Worm (Caenorhabditis elegans) whole organism, young adult: ENCODE results near the gene R10D12.8.
A peak's percentile ranks its signal among the peaks of the same experiment; 100 is the strongest.

Experiments used
- B0019.2 ChIP-seq: fragments of 200-800 bp; sonication (Bioruptor generic); conservative IDR thresholded peaks from 2 replicates; pipeline ENCODE4 v1.3.6; 2022; ENCODE audit warnings: missing genetic modification reagents, missing genetic modification characterization, missing compliant biosample characterization
- B0336.3 ChIP-seq: fragments of 200-800 bp; sonication (Bioruptor generic); IDR thresholded peaks from 2 replicates; pipeline ENCODE4 v1.3.6; 2022; ENCODE audit warnings: missing genetic modification characterization, missing compliant biosample characterization
- C17E4.6 ChIP-seq: fragments of 200-800 bp; sonication (Bioruptor generic); IDR thresholded peaks from 2 replicates; pipeline ENCODE4 v1.3.6; 2022; ENCODE audit warnings: missing genetic modification reagents, missing genetic modification characterization, missing compliant biosample characterization
- F22D6.2 ChIP-seq: sonication (generic microtip); optimal IDR thresholded peaks from 2 replicates; lab custom pipeline; 2016; ENCODE audit warnings: mild to moderate bottlenecking, missing genetic modification characterization, missing compliant biosample characterization
- F49E8.2 ChIP-seq: sonication (generic microtip); optimal IDR thresholded peaks from 3 replicates; lab custom pipeline; 2017; ENCODE audit warnings: missing genetic modification characterization, mild to moderate bottlenecking, missing compliant biosample characterization, antibody characterized with exemption, moderate library complexity; ENCODE audit not compliant: insufficient read depth
- F52B5.7 ChIP-seq: sonication (generic microtip); optimal IDR thresholded peaks from 2 replicates; lab custom pipeline; 2016; ENCODE audit warnings: mild to moderate bottlenecking, missing genetic modification characterization, missing compliant biosample characterization
- F57C9.4 ChIP-seq: sonication (generic microtip); optimal IDR thresholded peaks from 2 replicates; lab custom pipeline; 2017; ENCODE audit warnings: mild to moderate bottlenecking, missing genetic modification characterization, missing compliant biosample characterization
- K11D2.4 ChIP-seq: fragments of 200-800 bp; sonication (Bioruptor generic); IDR thresholded peaks from 2 replicates; pipeline ENCODE4 v1.3.6; 2022; ENCODE audit warnings: missing genetic modification reagents, missing genetic modification characterization, missing compliant biosample characterization
- Y67H2A.10 ChIP-seq: fragments of 200-800 bp; sonication (Bioruptor generic); conservative IDR thresholded peaks from 2 replicates; pipeline ENCODE4 v1.3.6; 2022; ENCODE audit warnings: missing genetic modification reagents, missing genetic modification characterization, missing compliant biosample characterization
- Y79H2A.3 ChIP-seq: fragments of 200-800 bp; sonication (Bioruptor generic); conservative IDR thresholded peaks from 2 replicates; pipeline ENCODE4 v1.3.6; 2022; ENCODE audit warnings: missing genetic modification reagents, missing genetic modification characterization, missing compliant biosample characterization
- akir-1 ChIP-seq: fragments of 200-800 bp; sonication (Bioruptor generic); optimal IDR thresholded peaks from 2 replicates; lab custom pipeline; 2018; ENCODE audit warnings: mild to moderate bottlenecking, missing genetic modification characterization, moderate library complexity, missing compliant biosample characterization
- aptf-3 ChIP-seq: fragments of 200-800 bp; sonication (Bioruptor generic); IDR thresholded peaks from 2 replicates; pipeline ENCODE4 v1.3.6; 2022; ENCODE audit warnings: missing genetic modification characterization, missing compliant biosample characterization
- attf-3 ChIP-seq: fragments of 200-800 bp; sonication (Bioruptor generic); conservative IDR thresholded peaks from 2 replicates; pipeline ENCODE4 v1.3.6; 2022; ENCODE audit warnings: missing genetic modification reagents, missing genetic modification characterization, missing compliant biosample characterization
- attf-5 ChIP-seq: fragments of 200-800 bp; sonication (Bioruptor generic); optimal IDR thresholded peaks from 2 replicates; lab custom pipeline; 2018; ENCODE audit warnings: mild to moderate bottlenecking, missing genetic modification characterization, missing compliant biosample characterization
- cebp-1 ChIP-seq, 2 experiments: fragments of 200-800 bp in 1 of 2; sonication (Bioruptor generic) in 1 of 2; sonication (generic microtip) in 1 of 2; IDR thresholded peaks in 1 of 2; optimal IDR thresholded peaks in 1 of 2; 2 replicates each; pipeline versions ENCODE4 v1.3.6 to Lab custom; 2017 to 2022; ENCODE audit warnings: missing compliant biosample characterization in 2 of 2, missing genetic modification characterization in 2 of 2, mild to moderate bottlenecking in 1 of 2, missing genetic modification reagents in 1 of 2, moderate library complexity in 1 of 2
- ceh-27 ChIP-seq: fragments of 200-800 bp; sonication (Bioruptor generic); optimal IDR thresholded peaks from 2 replicates; lab custom pipeline; 2018; ENCODE audit warnings: mild to moderate bottlenecking, missing genetic modification characterization, moderate library complexity, missing compliant biosample characterization
- ceh-40 ChIP-seq: fragments of 200-800 bp; sonication (Bioruptor generic); IDR thresholded peaks from 2 replicates; pipeline ENCODE4 v1.3.6; 2022; ENCODE audit warnings: missing genetic modification characterization, missing compliant biosample characterization
- ceh-58 ChIP-seq: fragments of 200-800 bp; sonication (Bioruptor generic); IDR thresholded peaks from 2 replicates; pipeline ENCODE4 v1.3.6; 2022; ENCODE audit warnings: missing genetic modification characterization, missing compliant biosample characterization
- die-1 ChIP-seq: sonication (generic microtip); optimal IDR thresholded peaks from 2 replicates; lab custom pipeline; 2016; ENCODE audit warnings: missing genotype, mild to moderate bottlenecking, missing genetic modification characterization, missing compliant biosample characterization
- dpff-1 ChIP-seq: sonication (generic microtip); optimal IDR thresholded peaks from 2 replicates; lab custom pipeline; 2017; ENCODE audit warnings: mild to moderate bottlenecking, missing genetic modification characterization, missing compliant biosample characterization
- dpl-1 ChIP-seq: fragments of 150-350 bp; optimal IDR thresholded peaks from 2 replicates; lab custom pipeline; 2014; ENCODE audit warnings: missing biosample characterization, missing genetic modification reagents, missing genetic modification characterization
- ets-4 ChIP-seq: fragments of 200-800 bp; sonication (Bioruptor generic); optimal IDR thresholded peaks from 2 replicates; lab custom pipeline; 2018; ENCODE audit warnings: mild to moderate bottlenecking, missing genetic modification characterization, missing compliant biosample characterization
- fkh-3 ChIP-seq: sonication (generic microtip); optimal IDR thresholded peaks from 2 replicates; lab custom pipeline; 2016; ENCODE audit warnings: mild to moderate bottlenecking, missing genetic modification characterization, missing compliant biosample characterization
- hlh-26 ChIP-seq: fragments of 200-800 bp; sonication (Bioruptor generic); conservative IDR thresholded peaks from 2 replicates; pipeline ENCODE4 v1.3.6; 2022; ENCODE audit warnings: missing genetic modification reagents, missing genetic modification characterization, missing compliant biosample characterization
- hmg-20 ChIP-seq: fragments of 200-800 bp; sonication (Bioruptor generic); IDR thresholded peaks from 2 replicates; pipeline ENCODE4 v1.3.6; 2022; ENCODE audit warnings: missing genetic modification reagents, missing genetic modification characterization, missing compliant biosample characterization
- lin-40 ChIP-seq: sonication (generic microtip); optimal IDR thresholded peaks from 2 replicates; lab custom pipeline; 2016; ENCODE audit warnings: missing genetic modification characterization, mild to moderate bottlenecking, missing compliant biosample characterization, missing genotype, missing genetic modification reagents
- lin-54 ChIP-seq: fragments of 200-800 bp; sonication (Bioruptor generic); optimal IDR thresholded peaks from 2 replicates; lab custom pipeline; 2018; ENCODE audit warnings: mild to moderate bottlenecking, missing genetic modification characterization, missing compliant biosample characterization
- lsl-1 ChIP-seq: fragments of 200-800 bp; sonication (Bioruptor generic); optimal IDR thresholded peaks from 2 replicates; lab custom pipeline; 2018; ENCODE audit warnings: mild to moderate bottlenecking, missing genetic modification characterization, moderate library complexity, missing compliant biosample characterization
- madf-10 ChIP-seq: sonication (generic microtip); optimal IDR thresholded peaks from 2 replicates; lab custom pipeline; 2016; ENCODE audit warnings: mild to moderate bottlenecking, missing genetic modification characterization, missing compliant biosample characterization
- madf-3 ChIP-seq: fragments of 200-800 bp; sonication (Bioruptor generic); IDR thresholded peaks from 2 replicates; pipeline ENCODE4 v1.3.6; 2022; ENCODE audit warnings: missing genetic modification reagents, missing genetic modification characterization, missing compliant biosample characterization
- madf-6 ChIP-seq: fragments of 200-800 bp; sonication (Bioruptor generic); IDR thresholded peaks from 2 replicates; pipeline ENCODE4 v1.3.6; 2022; ENCODE audit warnings: missing genetic modification reagents, missing genetic modification characterization, missing compliant biosample characterization
- mel-28 ChIP-seq: sonication (generic microtip); optimal IDR thresholded peaks from 2 replicates; lab custom pipeline; 2016; ENCODE audit warnings: borderline replicate concordance, mild to moderate bottlenecking, missing genetic modification characterization, missing compliant biosample characterization
- mes-4 ChIP-seq: sonication (generic microtip); optimal IDR thresholded peaks from 2 replicates; lab custom pipeline; 2016; ENCODE audit warnings: missing genotype, missing genetic modification characterization, missing compliant biosample characterization
- mxl-1 ChIP-seq: sonication (generic microtip); optimal IDR thresholded peaks from 2 replicates; lab custom pipeline; 2016; ENCODE audit warnings: missing genetic modification characterization, missing compliant biosample characterization
- nhr-179 ChIP-seq: sonication (generic microtip); optimal IDR thresholded peaks from 2 replicates; lab custom pipeline; 2016; ENCODE audit warnings: mild to moderate bottlenecking, missing genetic modification characterization, missing compliant biosample characterization
- nhr-27 ChIP-seq: fragments of 200-800 bp; sonication (Bioruptor generic); optimal IDR thresholded peaks from 2 replicates; lab custom pipeline; 2018; ENCODE audit warnings: mild to moderate bottlenecking, missing genetic modification characterization, moderate library complexity, missing compliant biosample characterization
- nhr-80 ChIP-seq: sonication (generic microtip); optimal IDR thresholded peaks from 2 replicates; lab custom pipeline; 2016; ENCODE audit warnings: missing genetic modification characterization, missing compliant biosample characterization
- pbrm-1 ChIP-seq: fragments of 200-800 bp; sonication (Bioruptor generic); IDR thresholded peaks from 2 replicates; pipeline ENCODE4 v1.3.6; 2022; ENCODE audit warnings: missing genetic modification reagents, missing genetic modification characterization, missing compliant biosample characterization
- sea-2 ChIP-seq: fragments of 200-800 bp; sonication (Bioruptor generic); IDR thresholded peaks from 2 replicates; pipeline ENCODE4 v1.3.6; 2022; ENCODE audit warnings: missing genetic modification characterization, missing compliant biosample characterization
- unc-130 ChIP-seq: sonication (generic microtip); optimal IDR thresholded peaks from 2 replicates; lab custom pipeline; 2016; ENCODE audit warnings: missing genetic modification reagents, missing genetic modification characterization, missing compliant biosample characterization
- ztf-22 ChIP-seq: fragments of 200-800 bp; sonication (Bioruptor generic); optimal IDR thresholded peaks from 2 replicates; lab custom pipeline; 2018; ENCODE audit warnings: mild to moderate bottlenecking, missing genetic modification characterization, moderate library complexity, missing compliant biosample characterization
- ztf-25 ChIP-seq: fragments of 200-800 bp; sonication (Bioruptor generic); IDR thresholded peaks from 2 replicates; pipeline ENCODE4 v1.3.6; 2022; ENCODE audit warnings: missing genetic modification reagents, missing genetic modification characterization, missing compliant biosample characterization

The R10D12.8 gene

DNA sequence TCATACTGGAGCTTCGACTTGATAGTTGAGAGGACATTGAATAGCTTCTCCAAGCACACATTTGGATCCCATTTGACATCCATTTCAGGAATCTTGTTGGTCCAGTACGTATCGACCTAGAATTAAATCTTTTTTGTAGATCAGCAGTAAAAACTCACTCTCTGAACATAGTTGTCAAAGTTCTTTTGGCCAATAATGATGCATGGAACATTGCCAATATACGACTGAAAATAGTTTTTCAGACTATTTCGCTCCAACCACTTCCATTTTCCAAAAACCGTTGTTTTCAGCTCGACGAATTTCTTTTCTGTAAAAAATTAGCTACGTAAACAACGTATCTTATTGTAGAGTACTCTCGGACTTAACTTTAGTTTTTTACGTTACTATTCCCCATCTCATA lies 28.6 kb upstream of the R10D12.8 start:
- TF ChIP-seq akir-1 (GFP tag; lab: Kevin White, UChicago): no peak
- no peak for TF ChIP-seq madf-3 (GFP tag; lab: Robert Waterston, UW)
- TF ChIP-seq dpff-1 (tag; lab: Kevin White, UChicago): no peak
- TF ChIP-seq ets-4 (GFP tag; lab: Kevin White, UChicago): no peak
- TF ChIP-seq sea-2 (GFP tag; lab: Robert Waterston, UW): no peak
- no peak for TF ChIP-seq F52B5.7
- no peak for TF ChIP-seq ceh-40 (GFP tag; lab: Robert Waterston, UW)
- TF ChIP-seq nhr-179 (tag; lab: Kevin White, UChicago): no peak
- no peak for TF ChIP-seq nhr-27
- no peak for TF ChIP-seq B0336.3 (GFP tag; lab: Robert Waterston, UW)
- TF ChIP-seq ceh-27 (GFP tag; lab: Kevin White, UChicago): no peak
- no peak for TF ChIP-seq F57C9.4 (tag; lab: Kevin White, UChicago)
- no peak for TF ChIP-seq madf-6 (GFP tag; lab: Robert Waterston, UW)
- TF ChIP-seq lsl-1: no peak

DNA sequence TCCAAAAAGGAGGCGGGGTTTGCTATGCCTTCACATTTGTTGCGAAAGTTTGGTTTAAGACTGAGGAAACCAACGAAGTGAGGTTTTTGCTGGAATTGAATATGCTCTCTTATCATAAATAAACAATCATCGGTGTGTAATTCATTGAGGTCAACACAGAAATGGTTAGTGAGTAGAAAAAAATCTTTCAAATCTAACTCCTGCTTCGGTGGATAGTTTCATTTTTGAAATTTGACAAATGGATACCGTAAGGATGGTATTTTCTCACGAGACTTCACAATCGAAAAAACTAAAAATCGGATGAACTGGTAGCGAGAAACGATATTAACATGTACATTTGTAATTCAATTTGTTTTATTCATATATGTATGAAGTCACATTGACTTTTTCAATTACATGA lies 27.7 kb upstream of the R10D12.8 start, which contains the start of gene eol-1:
Gene eol-1 (minus strand): TSS at position 101 of the 400 bp plus-strand sequence.
- no peak for TF ChIP-seq pbrm-1 (GFP tag; lab: Robert Waterston, UW)
- no peak for TF ChIP-seq F52B5.7
- TF ChIP-seq K11D2.4 (GFP tag; lab: Robert Waterston, UW): no peak
- TF ChIP-seq, all 124 proteins: peak for 0

DNA sequence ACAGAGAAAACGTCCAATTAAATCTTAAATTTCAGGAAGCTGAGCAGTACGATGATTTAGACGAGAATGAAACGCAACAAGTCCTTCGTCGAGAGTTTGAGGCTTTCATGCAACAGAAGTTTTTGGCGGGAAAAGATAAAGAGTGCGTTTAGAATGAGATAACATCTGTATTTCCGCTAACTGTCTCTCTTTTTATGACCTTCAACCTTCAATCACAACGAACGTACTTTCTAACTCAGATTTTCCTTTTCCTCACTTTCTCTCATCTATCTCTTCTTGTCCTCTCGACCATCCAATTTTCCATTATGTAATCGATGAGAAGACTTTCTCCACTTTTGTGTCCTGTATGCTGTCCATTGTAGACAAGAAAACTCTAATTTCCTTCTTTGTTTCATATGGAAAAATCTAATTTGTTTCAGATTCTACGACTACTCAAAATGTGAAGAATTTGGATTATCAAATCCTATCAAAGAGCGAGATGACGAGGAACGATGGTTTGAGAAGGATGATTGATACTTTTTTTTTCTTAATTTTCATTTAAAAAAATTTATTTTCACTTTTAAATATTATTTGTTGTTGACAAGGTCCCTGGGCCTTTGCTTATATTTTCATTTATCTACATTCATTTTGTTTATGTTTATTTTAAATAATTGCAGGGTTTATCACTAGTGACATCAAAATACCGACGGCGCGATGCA lies 10.3 kb upstream of the R10D12.8 start, which contains the start of gene sao-1:
Gene sao-1 (plus strand): TSS at position 648 of the 698 bp plus-strand sequence.
- TF ChIP-seq mes-4 (tag; lab: Kevin White, UChicago) (no peak), Y79H2A.3 (GFP tag; lab: Robert Waterston, UW) (0 out of 2 replicates have a peak, but pooled peaks have one; percentile 22)

DNA sequence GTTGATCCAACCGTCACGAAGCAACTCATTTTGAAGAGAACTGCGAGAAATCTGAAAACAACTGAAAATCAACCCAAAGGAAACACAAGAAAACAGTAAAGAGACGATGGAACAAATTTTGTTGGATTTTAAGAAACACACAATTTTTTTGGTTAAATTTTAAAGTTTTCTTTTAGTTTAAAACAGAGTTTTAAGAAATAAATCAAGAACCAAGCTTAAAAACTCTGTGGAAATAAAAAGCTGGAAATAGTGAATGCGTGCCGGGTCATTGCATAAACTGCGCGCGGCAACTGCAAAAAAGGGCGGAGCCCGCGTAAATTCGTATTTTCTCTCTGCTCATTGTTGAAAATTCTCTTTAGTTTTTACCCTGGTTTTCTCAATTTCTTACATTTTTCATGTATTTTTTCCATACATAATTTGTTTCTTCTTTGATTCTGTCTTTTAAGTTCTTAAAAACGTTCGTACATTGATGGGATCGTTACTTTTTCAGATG lies 8.9 kb upstream of the R10D12.8 start, which contains the start of the genes algn-13 and R10D12.13:
Gene algn-13 (minus strand): TSS at position 51 of the 493 bp plus-strand sequence.
Gene R10D12.13 (plus strand): TSS at position 491 of the 493 bp plus-strand sequence.
- TF ChIP-seq lin-54 (GFP tag; lab: Kevin White, UChicago): peak; percentile 69
- peak; percentile 51 for TF ChIP-seq dpl-1
- no peak for TF ChIP-seq mel-28
- no peak for TF ChIP-seq mxl-1 (tag; lab: Kevin White, UChicago)
- TF ChIP-seq ceh-40 (GFP tag; lab: Robert Waterston, UW): no peak
- TF ChIP-seq hmg-20: 0 out of 2 replicates have a peak, but pooled peaks have one; percentile 7
- TF ChIP-seq nhr-80: peak; percentile 8
- TF ChIP-seq attf-5 (GFP tag; lab: Kevin White, UChicago): peak; percentile 54
- TF ChIP-seq B0019.2 (GFP tag; lab: Robert Waterston, UW): no peak
- TF ChIP-seq madf-6 (GFP tag; lab: Robert Waterston, UW): peak; percentile 93
- TF ChIP-seq madf-10 (tag; lab: Kevin White, UChicago): no peak
- no peak for TF ChIP-seq ceh-58 (GFP tag; lab: Robert Waterston, UW)
- TF ChIP-seq ztf-25: no peak
- no peak for TF ChIP-seq hlh-26 (GFP tag; lab: Robert Waterston, UW)
- TF ChIP-seq die-1 (tag; lab: Kevin White, UChicago): no peak
- no peak for TF ChIP-seq Y67H2A.10
- TF ChIP-seq dpff-1 (tag; lab: Kevin White, UChicago): no peak
- peak; percentile 41 for TF ChIP-seq unc-130 (GFP tag; lab: Kevin White, UChicago)
- TF ChIP-seq ztf-22 (GFP tag; lab: Kevin White, UChicago): no peak
- TF ChIP-seq F57C9.4 (tag; lab: Kevin White, UChicago): no peak
- no peak for TF ChIP-seq F22D6.2 (tag; lab: Kevin White, UChicago)
- peak; percentile 57 for TF ChIP-seq F49E8.2 (tag; lab: Kevin White, UChicago)
- TF ChIP-seq C17E4.6 (GFP tag; lab: Robert Waterston, UW): no peak
- no peak for TF ChIP-seq cebp-1 (GFP tag; IDR thresholded peaks at IDR 0.05; lab: Robert Waterston, UW)
- peak; percentile 65 for TF ChIP-seq cebp-1 (tag; optimal IDR thresholded peaks at IDR 0.05; lab: Kevin White, UChicago)
- TF ChIP-seq fkh-3: no peak
- TF ChIP-seq attf-3: 0 out of 2 replicates have a peak, but pooled peaks have one; percentile 21
- TF ChIP-seq lin-40 (tag; lab: Kevin White, UChicago): no peak
- TF ChIP-seq aptf-3: no peak
